Fruit fly (Drosophila melanogaster) whole organism, embryonic: ENCODE results near the gene CG33306.

Experiments
- Asciz ChIP-seq: fragments of 200-800 bp; sonication (Bioruptor generic); optimal IDR thresholded peaks from 2 replicates; lab custom pipeline; 2017; ENCODE audit warnings: missing biosample characterization, mild to moderate bottlenecking, missing genetic modification characterization, missing genetic modification reagents
- Blimp-1 ChIP-seq: fragments of 200-800 bp; sonication (Bioruptor generic); optimal IDR thresholded peaks from 3 replicates; lab custom pipeline; 2018; ENCODE audit warnings: missing biosample characterization, missing genetic modification characterization, mild to moderate bottlenecking, moderate library complexity, missing genetic modification reagents
- CG11504 ChIP-seq: fragments of 200-800 bp; sonication (Bioruptor generic); optimal IDR thresholded peaks from 3 replicates; lab custom pipeline; 2019; ENCODE audit warnings: missing biosample characterization, mild to moderate bottlenecking, missing genetic modification characterization, moderate library complexity
- CG12219 ChIP-seq: fragments of 200-800 bp; sonication (Bioruptor generic); optimal IDR thresholded peaks from 3 replicates; lab custom pipeline; 2018; ENCODE audit warnings: missing biosample characterization, mild to moderate bottlenecking, missing genetic modification characterization
- CG13424 ChIP-seq: fragments of 200-800 bp; sonication (Bioruptor generic); optimal IDR thresholded peaks from 2 replicates; lab custom pipeline; 2019; ENCODE audit warnings: missing biosample characterization, mild to moderate bottlenecking, missing genetic modification characterization, moderate library complexity
- CG14441 ChIP-seq: fragments of 200-800 bp; sonication (Bioruptor generic); IDR thresholded peaks from 2 replicates; pipeline ENCODE4 v1.3.6; 2022; ENCODE audit warnings: missing biosample characterization, missing genetic modification characterization
- CG14667 ChIP-seq: fragments of 200-800 bp; sonication (Bioruptor generic); IDR thresholded peaks from 2 replicates; pipeline ENCODE4 v1.3.6; 2022; ENCODE audit warnings: missing biosample characterization, missing genetic modification characterization
- CG1529 ChIP-seq: fragments of 200-800 bp; sonication (Bioruptor generic); optimal IDR thresholded peaks from 3 replicates; lab custom pipeline; 2018; ENCODE audit warnings: missing biosample characterization, missing genetic modification characterization
- CG15601 ChIP-seq: fragments of 200-800 bp; sonication (Bioruptor generic); optimal IDR thresholded peaks from 3 replicates; lab custom pipeline; 2019; ENCODE audit warnings: missing biosample characterization, mild to moderate bottlenecking, missing genetic modification characterization, moderate library complexity
- CG17328 ChIP-seq: fragments of 200-800 bp; sonication (Bioruptor generic); IDR thresholded peaks from 2 replicates; pipeline ENCODE4 v1.3.6; 2022; ENCODE audit warnings: missing biosample characterization, missing genetic modification characterization
- CG17385 ChIP-seq: fragments of 200-800 bp; sonication (Bioruptor generic); optimal IDR thresholded peaks from 3 replicates; lab custom pipeline; 2018; ENCODE audit warnings: missing biosample characterization, mild to moderate bottlenecking, missing genetic modification characterization
- CG17829 ChIP-seq: fragments of 200-800 bp; optimal IDR thresholded peaks from 2 replicates; lab custom pipeline; 2019; ENCODE audit warnings: missing biosample characterization, mild to moderate bottlenecking, missing genetic modification characterization, moderate library complexity
- CG30403 ChIP-seq: fragments of 200-800 bp; sonication (Bioruptor generic); optimal IDR thresholded peaks from 3 replicates; lab custom pipeline; 2016; ENCODE audit warnings: missing biosample characterization, missing genetic modification characterization
- CG31224 ChIP-seq: fragments of 200-800 bp; sonication (Bioruptor generic); IDR thresholded peaks from 2 replicates; pipeline ENCODE4 v1.3.6; 2022; ENCODE audit warnings: missing biosample characterization, missing genetic modification characterization
- CG31441 ChIP-seq: fragments of 200-800 bp; sonication (Bioruptor generic); IDR thresholded peaks from 2 replicates; pipeline ENCODE4 v1.3.6; 2022; ENCODE audit warnings: missing biosample characterization, missing genetic modification characterization
- CG32532 ChIP-seq: fragments of 200-800 bp; sonication (Bioruptor generic); IDR thresholded peaks from 2 replicates; pipeline ENCODE4 v1.3.6; 2022; ENCODE audit warnings: missing biosample characterization, missing genetic modification characterization
- CG32767 ChIP-seq: fragments of 200-800 bp; sonication (Bioruptor generic); IDR thresholded peaks from 2 replicates; pipeline ENCODE4 v1.3.6; 2022; ENCODE audit warnings: missing biosample characterization, missing genetic modification characterization
- CG33557 ChIP-seq: fragments of 200-800 bp; sonication (Bioruptor generic); optimal IDR thresholded peaks from 2 replicates; lab custom pipeline; 2019; ENCODE audit warnings: missing biosample characterization, mild to moderate bottlenecking, missing genetic modification characterization, moderate library complexity
- CG4424 ChIP-seq: fragments of 200-800 bp; sonication (Bioruptor generic); optimal IDR thresholded peaks from 3 replicates; lab custom pipeline; 2016; ENCODE audit warnings: missing biosample characterization, missing genetic modification characterization
- CG6813 ChIP-seq: fragments of 200-800 bp; sonication (Bioruptor generic); optimal IDR thresholded peaks from 2 replicates; lab custom pipeline; 2017; ENCODE audit warnings: missing biosample characterization, missing genetic modification characterization, mild to moderate bottlenecking, moderate library complexity, missing genetic modification reagents
- CG7372 ChIP-seq: fragments of 200-800 bp; sonication (Bioruptor generic); IDR thresholded peaks from 2 replicates; pipeline ENCODE4 v1.3.6; 2022; ENCODE audit warnings: missing biosample characterization, missing genetic modification characterization
- CG7556 ChIP-seq: fragments of 200-800 bp; sonication (Bioruptor generic); optimal IDR thresholded peaks from 2 replicates; lab custom pipeline; 2017; ENCODE audit warnings: missing biosample characterization, mild to moderate bottlenecking, missing genetic modification characterization
- CG7839 ChIP-seq: fragments of 200-800 bp; sonication (Bioruptor generic); optimal IDR thresholded peaks from 3 replicates; lab custom pipeline; 2018; ENCODE audit warnings: missing biosample characterization, mild to moderate bottlenecking, missing genetic modification characterization, moderate library complexity
- CG9437 ChIP-seq: fragments of 200-800 bp; sonication (Bioruptor generic); optimal IDR thresholded peaks from 2 replicates; lab custom pipeline; 2018; ENCODE audit warnings: missing biosample characterization, mild to moderate bottlenecking, missing genetic modification characterization
- CG9817 ChIP-seq: fragments of 200-800 bp; sonication (Bioruptor generic); optimal IDR thresholded peaks from 2 replicates; lab custom pipeline; 2018; ENCODE audit warnings: missing biosample characterization, mild to moderate bottlenecking, missing genetic modification characterization, moderate library complexity
- CoRest ChIP-seq: fragments of 200-800 bp; sonication (Bioruptor generic); optimal IDR thresholded peaks from 3 replicates; lab custom pipeline; 2018; ENCODE audit warnings: missing biosample characterization, mild to moderate bottlenecking, missing genetic modification characterization, moderate library complexity
- Drgx ChIP-seq: fragments of 200-800 bp; sonication (Bioruptor generic); IDR thresholded peaks from 2 replicates; pipeline ENCODE4 v1.3.6; 2022; ENCODE audit warnings: missing biosample characterization, missing genetic modification characterization
- GATAe ChIP-seq: fragments of 200-800 bp; sonication (Bioruptor generic); conservative IDR thresholded peaks from 2 replicates; pipeline ENCODE4 v1.3.6; 2022; ENCODE audit warnings: missing biosample characterization, missing genetic modification characterization
- Nf-YB ChIP-seq: fragments of 200-800 bp; sonication (Bioruptor generic); optimal IDR thresholded peaks from 3 replicates; lab custom pipeline; 2019; ENCODE audit warnings: missing biosample characterization, mild to moderate bottlenecking, missing genetic modification characterization, moderate library complexity
- Opbp ChIP-seq: fragments of 200-800 bp; sonication (Bioruptor generic); IDR thresholded peaks from 3 replicates; pipeline ENCODE4 v1.3.6; 2022; ENCODE audit warnings: missing biosample characterization, missing genetic modification characterization; ENCODE audit not compliant: partially characterized antibody
- PHDP ChIP-seq: fragments of 200-800 bp; sonication (Bioruptor generic); optimal IDR thresholded peaks from 3 replicates; lab custom pipeline; 2018; ENCODE audit warnings: missing biosample characterization, mild to moderate bottlenecking, missing genetic modification characterization, moderate library complexity
- Ptx1 ChIP-seq: fragments of 200-800 bp; sonication (Bioruptor generic); IDR thresholded peaks from 2 replicates; pipeline ENCODE4 v1.3.6; 2022; ENCODE audit warnings: missing biosample characterization, missing genetic modification characterization
- Rfx ChIP-seq: fragments of 200-800 bp; sonication (Bioruptor generic); IDR thresholded peaks from 2 replicates; pipeline ENCODE4 v1.3.6; 2022; ENCODE audit warnings: missing biosample characterization, missing genetic modification characterization
- Sox102F ChIP-seq: fragments of 200-800 bp; sonication (Bioruptor generic); optimal IDR thresholded peaks from 2 replicates; lab custom pipeline; 2018; ENCODE audit warnings: missing biosample characterization, mild to moderate bottlenecking, missing genetic modification characterization, moderate library complexity
- bcd ChIP-seq: fragments of 200-800 bp; sonication (Bioruptor generic); optimal IDR thresholded peaks from 2 replicates; lab custom pipeline; 2017; ENCODE audit warnings: missing biosample characterization, mild to moderate bottlenecking, missing genetic modification characterization
- bigmax ChIP-seq: fragments of 200-800 bp; sonication (Bioruptor generic); optimal IDR thresholded peaks from 2 replicates; lab custom pipeline; 2018; ENCODE audit warnings: missing biosample characterization, mild to moderate bottlenecking, missing genetic modification characterization
- chif ChIP-seq, 2 experiments: fragments of 200-800 bp; sonication (Bioruptor generic); optimal IDR thresholded peaks; 3 replicates each; lab custom pipeline; 2016; ENCODE audit warnings: missing biosample characterization in 2 of 2, missing genetic modification characterization in 2 of 2
- disco-r ChIP-seq: fragments of 200-800 bp; sonication (Bioruptor generic); optimal IDR thresholded peaks from 2 replicates; lab custom pipeline; 2016; ENCODE audit warnings: missing biosample characterization, missing genetic modification characterization
- dmrt99B ChIP-seq: fragments of 200-800 bp; sonication (Bioruptor generic); optimal IDR thresholded peaks from 2 replicates; lab custom pipeline; 2018; ENCODE audit warnings: missing biosample characterization, mild to moderate bottlenecking, missing genetic modification characterization, moderate library complexity
- eve ChIP-seq, 2 experiments: fragments of >200 bp; optimal IDR thresholded peaks; 2 replicates each; lab custom pipeline; 2017; ENCODE audit warnings: missing biosample characterization in 2 of 2, missing genetic modification characterization in 2 of 2
- fd96Cb ChIP-seq: fragments of 200-800 bp; sonication (Bioruptor generic); optimal IDR thresholded peaks from 2 replicates; lab custom pipeline; 2018; ENCODE audit warnings: missing biosample characterization, mild to moderate bottlenecking, missing genetic modification characterization, moderate library complexity
- gcm ChIP-seq: fragments of 200-800 bp; sonication (Bioruptor generic); optimal IDR thresholded peaks from 2 replicates; lab custom pipeline; 2019; ENCODE audit warnings: missing biosample characterization, mild to moderate bottlenecking, missing genetic modification characterization, moderate library complexity
- gem ChIP-seq: fragments of 200-800 bp; sonication (Bioruptor generic); optimal IDR thresholded peaks from 2 replicates; lab custom pipeline; 2019; ENCODE audit warnings: missing biosample characterization, mild to moderate bottlenecking, missing genetic modification characterization, moderate library complexity
- lmd ChIP-seq: fragments of 200-800 bp; sonication (Bioruptor generic); IDR thresholded peaks from 2 replicates; pipeline ENCODE4 v1.3.6; 2022; ENCODE audit warnings: missing biosample characterization, missing genetic modification characterization
- nau ChIP-seq: fragments of 200-800 bp; sonication (Bioruptor generic); optimal IDR thresholded peaks from 3 replicates; lab custom pipeline; 2017; ENCODE audit warnings: missing biosample characterization, mild to moderate bottlenecking, missing genetic modification characterization, missing genetic modification reagents
- pros ChIP-seq: fragments of 200-800 bp; sonication (Bioruptor generic); optimal IDR thresholded peaks from 3 replicates; lab custom pipeline; 2019; ENCODE audit warnings: missing biosample characterization, mild to moderate bottlenecking, missing genetic modification characterization, moderate library complexity
- row ChIP-seq: fragments of 200-800 bp; sonication (Bioruptor generic); IDR thresholded peaks from 3 replicates; pipeline ENCODE4 v1.3.6; 2022; ENCODE audit warnings: missing biosample characterization, missing genetic modification characterization
- sens ChIP-seq: fragments of 200-800 bp; sonication (Bioruptor generic); peaks from one replicate; lab custom pipeline; 2016; ENCODE audit warnings: missing biosample characterization, missing genetic modification characterization
- unpg ChIP-seq: fragments of 200-800 bp; sonication (Bioruptor generic); optimal IDR thresholded peaks from 3 replicates; lab custom pipeline; 2018; ENCODE audit warnings: missing biosample characterization, mild to moderate bottlenecking, missing genetic modification characterization, moderate library complexity
- zfh1 ChIP-seq: fragments of 200-800 bp; sonication (Bioruptor generic); IDR thresholded peaks from 3 replicates; pipeline ENCODE4 v1.3.6; 2022; ENCODE audit warnings: missing biosample characterization, missing genetic modification characterization

CG33306 gene

dm6 chr2L:13876698-13877097 lies 33.2 kb upstream of the CG33306 start (continued):
- TF ChIP-seq CG13424 (tag; lab: Kevin White, UChicago) (peak; percentile 57), CG1529 (GFP tag; lab: Kevin White, UChicago) (peak; percentile 17), gcm (peak; percentile 25), Rfx (GFP tag; lab: Robert Waterston, UW) (no peak), sens (peak; percentile 84), CG31224 (GFP tag; lab: Robert Waterston, UW) (no peak), nau (GFP tag; lab: Kevin White, UChicago) (no peak), Asciz (peak; percentile 41), CG9817 (tag; lab: Kevin White, UChicago) (no peak), lmd (GFP tag; lab: Robert Waterston, UW) (peak; percentile 22; the same call in 1 of the 2 replicates), CG14441 (GFP tag; lab: Robert Waterston, UW) (no peak), CG17385 (peak; percentile 12), CG7839 (tag; lab: Kevin White, UChicago) (peak; percentile 61), eve (GFP tag; optimal IDR thresholded peaks at IDR 0.05; lab: Kevin White, UChicago) (peak in 1 of 2 experiments; percentile 51), CG32767 (no peak), disco-r (GFP tag; lab: Kevin White, UChicago) (no peak), unpg (peak; percentile 42), CG6813 (GFP tag; lab: Kevin White, UChicago) (no peak), CG4424 (GFP tag; lab: Kevin White, UChicago) (peak; percentile 33), CG14667 (no peak), CG17829 (tag; lab: Kevin White, UChicago) (peak; percentile 35), fd96Cb (tag; lab: Kevin White, UChicago) (peak; percentile 27), Drgx (GFP tag; lab: Robert Waterston, UW) (no peak), CG33557 (GFP tag; lab: Kevin White, UChicago) (peak; percentile 37), CG30403 (GFP tag; lab: Kevin White, UChicago) (peak; percentile 36), pros (GFP tag; lab: Kevin White, UChicago) (peak; percentile 70), GATAe (GFP tag; lab: Robert Waterston, UW) (no peak), CG7556 (GFP tag; lab: Kevin White, UChicago) (peak; percentile 67), Blimp-1 (GFP tag; lab: Kevin White, UChicago) (peak; percentile 61), bcd (peak; percentile 34), PHDP (tag; lab: Kevin White, UChicago) (peak; percentile 37), CG7372 (no peak), CG9437 (GFP tag; lab: Kevin White, UChicago) (peak; percentile 19), bigmax (GFP tag; lab: Kevin White, UChicago) (no peak), gem (tag; lab: Kevin White, UChicago) (peak; percentile 73), CG17328 (GFP tag; lab: Robert Waterston, UW) (peak; percentile 40; the same call in 1 of the 2 replicates), row (GFP tag; lab: Robert Waterston, UW) (peak; percentile 40; the same call in 2 of the 3 replicates), Ptx1 (GFP tag; lab: Robert Waterston, UW) (0 out of 2 replicates have a peak, but pooled peaks have one; percentile 11), chif (GFP tag; optimal IDR thresholded peaks at IDR 0.05; lab: Kevin White, UChicago) (peak in 1 of 2 experiments; percentile 3), CG11504 (tag; lab: Kevin White, UChicago) (peak; percentile 73), Sox102F (GFP tag; lab: Kevin White, UChicago) (peak; percentile 41), CoRest (tag; lab: Kevin White, UChicago) (peak; percentile 54), CG12219 (GFP tag; lab: Kevin White, UChicago) (peak; percentile 11), CG15601 (peak; percentile 36), Nf-YB (peak; percentile 17), Opbp (no peak), CG31441 (GFP tag; lab: Robert Waterston, UW) (peak; percentile 62), zfh1 (GFP tag; lab: Robert Waterston, UW) (0 out of 3 replicates have a peak, but pooled peaks have one; percentile 30), CG32532 (GFP tag; lab: Robert Waterston, UW) (no peak), dmrt99B (tag; lab: Kevin White, UChicago) (peak; percentile 63)
